Worm (Caenorhabditis elegans) whole organism, late embryonic: ENCODE results near the gene egl-3.

ENCODE experiments used
- C08G9.2 ChIP-seq: sonication (generic microtip); optimal IDR thresholded peaks from 2 replicates; lab custom pipeline; 2016; ENCODE audit warnings: mild to moderate bottlenecking, missing genetic modification characterization, moderate library complexity, missing compliant biosample characterization
- Y22D7AL.16 ChIP-seq: sonication (generic microtip); optimal IDR thresholded peaks from 2 replicates; lab custom pipeline; 2016; ENCODE audit warnings: missing genetic modification characterization, missing compliant biosample characterization
- ceh-2 ChIP-seq: sonication (generic microtip); optimal IDR thresholded peaks from 2 replicates; lab custom pipeline; 2016; ENCODE audit warnings: missing genotype, missing genetic modification characterization, missing compliant biosample characterization
- ceh-34 ChIP-seq: sonication (generic microtip); optimal IDR thresholded peaks from 2 replicates; lab custom pipeline; 2016; ENCODE audit warnings: mild to moderate bottlenecking, missing genetic modification characterization, missing compliant biosample characterization
- ceh-9 ChIP-seq: sonication (generic microtip); optimal IDR thresholded peaks from 2 replicates; lab custom pipeline; 2016; ENCODE audit warnings: mild to moderate bottlenecking, missing genetic modification characterization, inconsistent platforms, missing compliant biosample characterization
- elt-2 ChIP-seq: sonication (generic microtip); optimal IDR thresholded peaks from 2 replicates; lab custom pipeline; 2016; ENCODE audit warnings: missing genetic modification reagents, missing genetic modification characterization, missing compliant biosample characterization
- gmeb-2 ChIP-seq: sonication (generic microtip); optimal IDR thresholded peaks from 2 replicates; lab custom pipeline; 2016; ENCODE audit warnings: missing genetic modification characterization, inconsistent platforms, missing compliant biosample characterization
- hlh-13 ChIP-seq: fragments of 200-800 bp; sonication (Bioruptor generic); optimal IDR thresholded peaks from 2 replicates; lab custom pipeline; 2018; ENCODE audit warnings: mild to moderate bottlenecking, missing genetic modification characterization, missing compliant biosample characterization
- nfya-1 ChIP-seq: sonication (generic microtip); optimal IDR thresholded peaks from 2 replicates; lab custom pipeline; 2017; ENCODE audit warnings: missing genetic modification characterization, mild to moderate bottlenecking, missing compliant biosample characterization, antibody characterized with exemption, moderate library complexity
- nhr-11 ChIP-seq: fragments of 150-350 bp; optimal IDR thresholded peaks from 2 replicates; lab custom pipeline; 2014; ENCODE audit warnings: missing biosample characterization, missing genetic modification characterization
- pha-4 ChIP-seq: fragments of 150-350 bp; optimal IDR thresholded peaks from 2 replicates; lab custom pipeline; 2018; ENCODE audit warnings: missing biosample characterization, missing genetic modification reagents, missing genetic modification characterization
- pros-1 ChIP-seq: fragments of 150-350 bp; optimal IDR thresholded peaks from 2 replicates; lab custom pipeline; 2014; ENCODE audit warnings: missing biosample characterization, missing genetic modification reagents, missing genetic modification characterization

ce11 chrV:10212627-10213026 lies 39.1 kb upstream of the egl-3 start, which contains the start of gene hpo-40:
- no peak for TF ChIP-seq ceh-34 (tag; lab: Kevin White, UChicago)
- TF ChIP-seq ceh-2, result no peak
- no peak for TF ChIP-seq pha-4
- TF ChIP-seq pros-1, result no peak
- TF ChIP-seq gmeb-2 (tag; lab: Kevin White, UChicago), result no peak
- TF ChIP-seq elt-2 (tag; lab: Kevin White, UChicago), result no peak
- TF ChIP-seq hlh-13, result no peak
- no peak for TF ChIP-seq Y22D7AL.16 (tag; lab: Kevin White, UChicago)
- no peak for TF ChIP-seq nhr-11 (tag; lab: Kevin White, UChicago)
- TF ChIP-seq nfya-1 (tag; lab: Kevin White, UChicago), result no peak
- no peak for TF ChIP-seq ceh-9 (tag; lab: Kevin White, UChicago)
- TF ChIP-seq C08G9.2 (tag; lab: Kevin White, UChicago), result no peak
